Worm (Caenorhabditis elegans): ENCODE results near the gene ttr-51.

ce11 chrIV:13299648-13300047, 47.5 kb upstream of the ttr-51 start:
- no peak for TF ChIP-seq nhr-77 (tag; optimal IDR thresholded peaks at IDR 0.05)
- no peak for TF ChIP-seq sma-3 (GFP tag; optimal IDR thresholded peaks at IDR 0.05)
- no peak for TF ChIP-seq elt-1 (tag; optimal IDR thresholded peaks at IDR 0.05)
- TF ChIP-seq nhr-237 (tag; optimal IDR thresholded peaks at IDR 0.05) = no peak
- no peak for TF ChIP-seq snpc-4 (tag; optimal IDR thresholded peaks at IDR 0.05)
- TF ChIP-seq ztf-11 (tag; optimal IDR thresholded peaks at IDR 0.05) = no peak
- TF ChIP-seq egl-27 (tag; optimal IDR thresholded peaks at IDR 0.05) = no peak
- TF ChIP-seq ama-1 (optimal IDR thresholded peaks at IDR 0.05) = no peak
- TF ChIP-seq ZK546.5 (tag; optimal IDR thresholded peaks at IDR 0.05) = no peak
- TF ChIP-seq blmp-1 (tag; optimal IDR thresholded peaks at IDR 0.05; ENCODE audit: insufficient read depth) = no peak
- no peak for TF ChIP-seq unc-39 (tag; optimal IDR thresholded peaks at IDR 0.05)
- TF ChIP-seq lin-13 (GFP tag; optimal IDR thresholded peaks at IDR 0.05) = no peak
- no peak for TF ChIP-seq ztf-1 (GFP tag; conservative IDR thresholded peaks at IDR 0.05)
- TF ChIP-seq nhr-10 (tag; optimal IDR thresholded peaks at IDR 0.05) = no peak

All from whole organism, L2 larva.